Worm (Caenorhabditis elegans): Measurements from ENCODE around the gene wht-8.

DNA sequence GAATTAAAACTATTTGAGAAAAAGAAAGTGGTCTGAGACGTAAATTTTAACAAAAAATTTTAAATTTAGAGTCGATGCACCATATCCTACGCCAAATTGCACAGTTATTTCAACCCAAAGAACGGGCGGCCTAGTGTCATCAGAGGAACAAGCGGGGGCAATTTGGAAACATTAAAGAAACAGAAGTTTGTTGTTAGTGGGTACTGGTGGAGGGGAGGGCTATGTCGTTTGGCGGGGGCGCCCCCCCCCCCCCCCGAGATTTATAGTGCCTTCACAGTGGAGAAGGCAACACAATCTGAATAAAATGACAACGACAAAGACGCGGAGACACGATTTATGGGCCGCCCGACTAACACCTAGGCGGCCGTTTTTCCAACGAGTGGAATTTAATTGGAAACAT, 11.7 kb upstream of the wht-8 start:
- TF ChIP-seq nhr-28 (tag; optimal IDR thresholded peaks at IDR 0.05) (no peak), nhr-77 (tag; optimal IDR thresholded peaks at IDR 0.05) (no peak), unc-62 (GFP tag; optimal IDR thresholded peaks at IDR 0.05) (no peak), nhr-237 (tag; optimal IDR thresholded peaks at IDR 0.05) (no peak), aly-2 (tag; optimal IDR thresholded peaks at IDR 0.05) (no peak), ztf-4 (tag; optimal IDR thresholded peaks at IDR 0.05) (no peak), lin-15B (tag; optimal IDR thresholded peaks at IDR 0.05) (no peak), fkh-10 (GFP tag; optimal IDR thresholded peaks at IDR 0.05) (no peak), ztf-11 (tag; optimal IDR thresholded peaks at IDR 0.05) (no peak), nhr-12 (tag; optimal IDR thresholded peaks at IDR 0.05) (no peak), unc-98 (GFP tag; IDR thresholded peaks at IDR 0.05) (no peak)
